Worm (Caenorhabditis elegans): ENCODE measurements around the gene Y38F1A.8.

ce11 chrII:13023518-13023917, 22.9 kb upstream of the Y38F1A.8 start:
- TF ChIP-seq him-1 (tag; optimal IDR thresholded peaks at IDR 0.05) (no peak), dao-5 (tag; optimal IDR thresholded peaks at IDR 0.05) (no peak)

Data from whole organism, L4/young adult.